Fruit fly (Drosophila melanogaster): ENCODE data around the gene mtd.

- no peak for TF ChIP-seq pita (GFP tag; optimal IDR thresholded peaks at IDR 0.05)
- TF ChIP-seq CG3995 (GFP tag; optimal IDR thresholded peaks at IDR 0.05) = no peak
- TF ChIP-seq dpn (GFP tag; optimal IDR thresholded peaks at IDR 0.05) = no peak
- TF ChIP-seq CG12391 (tag; optimal IDR thresholded peaks at IDR 0.05) = no peak
- no peak for TF ChIP-seq CG10959 (GFP tag; IDR thresholded peaks at IDR 0.05)
- no peak for TF ChIP-seq CG7556 (GFP tag; optimal IDR thresholded peaks at IDR 0.05)
- TF ChIP-seq CG11247 (GFP tag; IDR thresholded peaks at IDR 0.05) = no peak
- TF ChIP-seq Elba2 (GFP tag; optimal IDR thresholded peaks at IDR 0.05) = no peak
- TF ChIP-seq pzg (GFP tag; optimal IDR thresholded peaks at IDR 0.05) = no peak
- TF ChIP-seq CG2875 (GFP tag; optimal IDR thresholded peaks at IDR 0.05) = no peak
- TF ChIP-seq CG4328 (GFP tag; optimal IDR thresholded peaks at IDR 0.05) = no peak
- no peak for TF ChIP-seq Stat92E (GFP tag; optimal IDR thresholded peaks at IDR 0.05)
These were observed 35.5 kb upstream of the mtd start for dm6 chr3R:5385761-5386160.

Data from whole organism, embryonic.